Fruit fly (Drosophila melanogaster) whole organism, larva: ENCODE measurements around the gene pll.

Experiments
- noc ChIP-seq: fragments of 200-800 bp; sonication (Bioruptor generic); optimal IDR thresholded peaks from 3 replicates; lab custom pipeline; 2019; ENCODE audit warnings: missing biosample characterization, mild to moderate bottlenecking, missing genetic modification characterization, moderate library complexity

The pll gene

DNA sequence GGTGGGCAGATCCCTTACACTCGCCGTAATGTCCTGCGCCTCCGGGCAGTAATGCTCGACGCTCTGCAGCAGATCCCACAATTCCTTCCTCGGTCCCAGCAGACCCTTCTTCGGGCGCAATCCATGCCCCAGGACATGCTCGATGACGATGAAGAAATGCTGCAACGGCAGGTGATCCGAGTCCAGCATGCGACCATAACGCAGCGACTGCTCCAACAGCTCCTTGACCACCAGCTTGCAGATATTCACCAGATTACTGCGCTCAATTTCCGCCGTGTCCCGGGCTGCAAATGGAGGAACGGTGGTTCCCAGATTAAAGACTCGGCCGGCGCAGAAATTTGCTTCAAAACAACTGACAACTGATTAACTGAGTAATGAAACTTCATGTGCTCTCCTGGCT is 19.6 kb downstream of the pll start, which contains the start of gene CG31068:
Gene CG31068 (plus strand): TSS at position 301 of the 400 bp plus-strand sequence.
- no peak for TF ChIP-seq noc (tag; lab: Kevin White, UChicago)

DNA sequence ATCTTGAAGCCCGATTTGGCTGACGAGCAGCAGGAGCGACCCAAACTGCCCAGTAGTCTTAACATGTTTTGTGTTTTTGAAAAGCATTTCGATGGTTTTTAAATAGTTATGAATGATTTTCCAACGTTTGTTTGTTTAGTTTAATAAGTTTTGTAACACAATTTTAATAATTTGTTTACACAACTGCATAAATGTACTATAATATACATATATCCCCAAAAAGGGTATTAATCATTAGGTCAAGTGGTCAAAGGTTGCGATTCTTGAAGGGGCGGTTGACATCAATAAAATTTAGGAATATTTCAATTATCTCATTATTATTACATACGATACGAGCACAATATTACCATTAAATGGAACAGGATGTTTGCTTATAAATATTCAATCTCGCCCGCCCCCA is 23.6 kb downstream of the pll start, which contains the start of gene CG42814:
Gene CG42814 (minus strand): TSS at position 101 of the 400 bp plus-strand sequence.
- TF ChIP-seq noc (tag; lab: Kevin White, UChicago) = no peak

DNA sequence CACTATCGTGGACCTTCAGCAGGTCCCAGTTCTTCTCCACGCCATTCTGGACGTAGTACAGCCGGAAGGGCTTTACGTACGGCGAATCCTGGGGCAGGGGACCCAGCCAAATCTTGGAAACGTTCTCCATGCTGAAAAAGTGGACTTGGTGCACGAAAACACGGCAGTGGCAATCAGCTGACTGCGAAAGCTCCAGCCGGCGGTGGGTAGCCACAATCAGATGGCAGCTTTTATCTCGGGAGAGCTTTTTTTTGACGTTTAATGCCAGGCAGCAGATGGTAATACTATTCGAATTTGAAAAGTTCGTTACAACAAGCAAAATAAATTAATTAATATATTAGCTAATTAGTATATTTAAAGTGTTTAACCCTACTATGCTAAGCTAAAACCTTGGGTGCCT is 24.6 kb downstream of the pll start, which contains the start of gene CG42813:
Gene CG42813 (minus strand): TSS at position 220 of the 400 bp plus-strand sequence.
- no peak for TF ChIP-seq noc (tag; lab: Kevin White, UChicago)

- no peak for TF ChIP-seq noc (tag; lab: Kevin White, UChicago)
These were observed 26.8 kb downstream of the pll start for dm6 chr3R:27226080-27226648.

DNA sequence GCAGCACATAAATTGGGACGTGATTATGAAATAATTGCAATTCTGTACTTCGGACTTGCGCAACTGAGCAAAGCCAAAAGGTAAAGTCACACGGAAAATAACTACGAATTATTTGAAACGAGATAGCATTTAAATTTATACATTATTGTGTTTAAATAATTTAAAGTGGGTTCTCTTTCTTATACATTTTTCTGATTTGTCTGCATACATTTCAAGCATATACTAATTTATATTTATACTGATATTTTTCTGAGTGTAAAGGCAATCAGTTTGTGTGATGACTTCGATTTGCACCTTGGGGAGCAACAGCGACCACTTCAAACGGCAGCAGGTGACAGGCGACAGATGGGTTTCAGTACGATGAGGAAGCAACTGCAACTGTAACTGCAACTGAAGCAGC is 27.5 kb downstream of the pll start:
- no peak for TF ChIP-seq noc (tag; lab: Kevin White, UChicago)

DNA sequence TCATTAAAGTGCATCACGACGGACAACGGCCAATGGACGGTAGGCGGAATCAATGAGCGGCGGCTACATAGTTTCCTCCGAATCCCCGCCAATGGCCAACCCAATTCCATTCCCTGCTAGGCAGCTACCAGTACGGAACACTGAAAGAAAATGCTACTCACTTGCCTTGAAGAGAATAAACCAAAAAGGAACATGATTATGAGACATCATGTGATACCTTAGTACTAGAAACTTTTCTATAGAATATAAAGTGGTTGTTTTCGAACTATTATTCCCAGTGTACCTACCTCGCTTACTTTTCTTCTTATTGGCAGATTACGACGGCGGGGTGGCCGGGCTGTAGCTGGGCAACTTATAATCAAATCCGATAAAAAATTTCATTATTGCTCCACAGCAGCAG is 28.3 kb downstream of the pll start:
- no peak for TF ChIP-seq noc (tag; lab: Kevin White, UChicago)

dm6 chr3R:27223012-27223411 is 30.0 kb downstream of the pll start:
- TF ChIP-seq noc (tag; lab: Kevin White, UChicago) = no peak

- no peak for TF ChIP-seq noc (tag; lab: Kevin White, UChicago)
These were observed 30.8 kb downstream of the pll start for dm6 chr3R:27222013-27222673.

DNA sequence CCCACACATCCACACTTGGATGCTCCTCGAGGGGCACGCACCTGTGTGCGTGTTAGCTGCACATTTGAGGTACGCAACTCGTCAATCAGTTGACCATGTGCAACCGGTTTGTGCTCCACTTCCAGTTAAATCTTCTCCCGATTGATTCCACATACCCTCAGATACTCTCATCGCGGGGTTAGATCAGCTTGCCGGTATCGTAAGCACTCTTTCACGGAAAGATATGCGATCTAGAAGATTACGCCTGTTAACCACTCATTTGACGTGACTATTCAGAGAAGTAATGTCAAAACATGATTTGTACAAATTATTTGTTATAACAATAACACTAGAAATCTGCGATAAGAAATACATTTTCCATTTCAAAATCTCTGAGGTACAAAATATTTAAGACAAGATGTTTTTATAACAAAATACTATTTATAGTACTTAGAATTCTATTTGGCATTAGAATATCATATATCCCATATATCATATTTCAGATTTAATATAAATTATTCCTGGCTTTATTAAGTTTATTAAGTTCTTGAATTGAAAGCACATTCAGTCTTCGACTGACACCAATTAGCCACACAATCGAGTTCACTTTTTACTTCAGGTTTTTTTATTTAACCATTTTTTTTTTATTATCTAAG is 32.0 kb downstream of the pll start:
- TF ChIP-seq noc (tag; lab: Kevin White, UChicago) = no peak

DNA sequence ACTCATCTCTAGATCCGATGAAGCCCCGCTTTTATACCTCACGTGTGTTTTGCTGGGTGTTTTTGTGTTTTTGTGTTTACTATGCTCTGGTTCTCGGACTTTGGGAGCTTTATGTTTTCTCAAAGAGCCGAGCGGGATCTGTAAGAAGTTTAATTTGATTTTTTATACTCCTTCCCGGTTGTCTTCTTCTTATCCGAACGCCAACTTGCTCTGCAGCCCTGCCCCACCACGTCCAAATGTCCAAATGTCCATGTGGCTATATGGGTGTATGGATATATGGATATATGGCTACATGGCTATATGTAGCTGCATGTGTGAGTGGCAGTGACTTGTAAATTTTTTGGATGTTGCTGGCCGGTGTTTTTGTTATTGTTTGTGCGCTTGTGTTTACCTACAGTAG is 34.2 kb downstream of the pll start:
- TF ChIP-seq noc (tag; lab: Kevin White, UChicago) = no peak

- TF ChIP-seq noc (tag; lab: Kevin White, UChicago) = no peak
These were observed 34.7 kb downstream of the pll start for dm6 chr3R:27218288-27218687.

- no peak for TF ChIP-seq noc (tag; lab: Kevin White, UChicago)
These were observed 35.4 kb downstream of the pll start for dm6 chr3R:27217465-27218059.

dm6 chr3R:27214949-27215348 is 38.0 kb downstream of the pll start:
- TF ChIP-seq noc (tag; lab: Kevin White, UChicago) = no peak

- TF ChIP-seq noc (tag; lab: Kevin White, UChicago) = peak; percentile 24
These were observed 39.9 kb downstream of the pll start for dm6 chr3R:27212979-27213580.

dm6 chr3R:27209561-27210275 is 43.3 kb downstream of the pll start:
- TF ChIP-seq noc (tag; lab: Kevin White, UChicago) = no peak
